Worm (Caenorhabditis elegans) whole organism, L2 larva: Measurements from ENCODE around the gene F44G4.5.

Experiments used
- R02D3.7 ChIP-seq: fragments of 150-350 bp; optimal IDR thresholded peaks from 2 replicates; lab custom pipeline; 2014; ENCODE audit warnings: missing biosample characterization, missing genetic modification characterization
- Y55F3AM.14 ChIP-seq: fragments of 200-800 bp; sonication (Bioruptor generic); optimal IDR thresholded peaks from 2 replicates; lab custom pipeline; 2018; ENCODE audit warnings: mild to moderate bottlenecking, missing genetic modification characterization, missing compliant biosample characterization
- elt-1 ChIP-seq: fragments of 150-350 bp; optimal IDR thresholded peaks from 2 replicates; lab custom pipeline; 2014; ENCODE audit warnings: missing biosample characterization, missing genetic modification characterization
- elt-3 ChIP-seq: sonication (generic microtip); optimal IDR thresholded peaks from 2 replicates; lab custom pipeline; 2017; ENCODE audit warnings: missing biosample characterization, missing genetic modification characterization
- mbf-1 ChIP-seq: sonication (generic microtip); optimal IDR thresholded peaks from 2 replicates; lab custom pipeline; 2017; ENCODE audit warnings: missing biosample characterization, missing genetic modification characterization
- mdl-1 ChIP-seq, 2 experiments: fragments of 150-350 bp in 1 of 2; sonication (generic microtip) in 1 of 2; optimal IDR thresholded peaks; 2 replicates each; lab custom pipeline; 2017; ENCODE audit warnings: missing biosample characterization in 2 of 2, missing genetic modification characterization in 2 of 2
- nhr-10 ChIP-seq: sonication (generic microtip); optimal IDR thresholded peaks from 2 replicates; lab custom pipeline; 2017; ENCODE audit warnings: missing biosample characterization, missing genetic modification characterization
- nhr-21 ChIP-seq: fragments of 150-350 bp; optimal IDR thresholded peaks from 2 replicates; lab custom pipeline; 2014; ENCODE audit warnings: missing biosample characterization, missing genetic modification characterization
- peb-1 ChIP-seq: fragments of 150-350 bp; optimal IDR thresholded peaks from 2 replicates; lab custom pipeline; 2014; ENCODE audit warnings: missing biosample characterization, missing genetic modification characterization
- snpc-4 ChIP-seq: fragments of 150-350 bp; optimal IDR thresholded peaks from 2 replicates; lab custom pipeline; 2014; ENCODE audit warnings: missing biosample characterization, missing genetic modification characterization
- ztf-1 ChIP-seq: fragments of 200-800 bp; sonication (Bioruptor generic); conservative IDR thresholded peaks from 2 replicates; pipeline ENCODE4 v1.3.6; 2022; ENCODE audit warnings: missing genetic modification characterization, missing compliant biosample characterization
- ztf-11 ChIP-seq: sonication (generic microtip); optimal IDR thresholded peaks from 2 replicates; lab custom pipeline; 2017; ENCODE audit warnings: missing biosample characterization, missing genetic modification characterization

Gene F44G4.5

DNA sequence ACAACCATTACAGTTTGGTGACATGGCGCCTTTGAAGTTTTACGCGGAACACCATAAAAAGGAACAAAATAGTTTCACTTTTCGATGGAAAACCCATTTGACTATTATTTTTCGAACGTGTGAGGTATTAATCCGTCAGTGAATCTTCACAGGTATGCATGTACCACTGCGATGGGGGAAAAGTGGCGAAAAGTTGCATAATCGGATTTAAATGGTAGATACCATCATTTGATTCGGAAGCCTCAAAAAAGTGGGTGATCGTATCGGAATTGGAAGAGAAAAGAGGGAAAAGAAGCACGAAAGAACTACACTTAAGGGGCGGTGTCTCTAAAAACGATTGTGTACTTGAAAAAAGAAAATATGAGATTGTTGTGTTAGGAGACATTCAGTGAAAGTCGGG lies 46.5 kb downstream of the F44G4.5 start:
- TF ChIP-seq elt-1 (tag; lab: Kevin White, UChicago) (peak; percentile 22), nhr-21 (tag; lab: Kevin White, UChicago) (no peak)

DNA sequence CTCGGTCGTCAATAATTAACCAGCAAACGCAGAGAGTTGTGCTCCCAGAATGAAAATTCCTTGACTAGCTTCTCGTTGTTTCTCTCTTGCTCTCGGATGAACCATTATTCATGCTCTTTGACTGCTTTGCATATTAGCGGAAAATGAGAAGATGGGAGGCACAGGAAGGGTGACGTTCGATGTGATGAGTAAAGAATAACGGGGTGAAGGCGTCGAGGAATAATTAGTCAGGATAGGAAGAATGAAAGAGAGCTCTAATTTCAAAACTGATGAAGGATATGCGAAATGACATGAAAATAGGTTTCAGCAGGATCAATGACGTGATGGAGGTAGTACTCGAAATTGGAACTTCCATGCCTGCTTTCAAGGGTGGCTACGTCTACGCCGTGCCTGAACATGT lies 49.0 kb downstream of the F44G4.5 start:
- TF ChIP-seq R02D3.7, result no peak
- no peak for TF ChIP-seq snpc-4 (tag; lab: Kevin White, UChicago)
- no peak for TF ChIP-seq ztf-11
- TF ChIP-seq Y55F3AM.14, result no peak
- TF ChIP-seq peb-1 (tag; lab: Kevin White, UChicago), result no peak
- TF ChIP-seq mdl-1 (tag; optimal IDR thresholded peaks at IDR 0.05; lab: Kevin White, UChicago), result no peak
- TF ChIP-seq ztf-1, result no peak
- no peak for TF ChIP-seq mbf-1 (tag; lab: Kevin White, UChicago)
- TF ChIP-seq nhr-10 (tag; lab: Kevin White, UChicago), result no peak
- no peak for TF ChIP-seq elt-3 (tag; lab: Kevin White, UChicago)
- TF ChIP-seq, all 48 proteins: peak for 0
